Fruit fly (Drosophila melanogaster): ENCODE measurements around the gene CG14238.

DNA sequence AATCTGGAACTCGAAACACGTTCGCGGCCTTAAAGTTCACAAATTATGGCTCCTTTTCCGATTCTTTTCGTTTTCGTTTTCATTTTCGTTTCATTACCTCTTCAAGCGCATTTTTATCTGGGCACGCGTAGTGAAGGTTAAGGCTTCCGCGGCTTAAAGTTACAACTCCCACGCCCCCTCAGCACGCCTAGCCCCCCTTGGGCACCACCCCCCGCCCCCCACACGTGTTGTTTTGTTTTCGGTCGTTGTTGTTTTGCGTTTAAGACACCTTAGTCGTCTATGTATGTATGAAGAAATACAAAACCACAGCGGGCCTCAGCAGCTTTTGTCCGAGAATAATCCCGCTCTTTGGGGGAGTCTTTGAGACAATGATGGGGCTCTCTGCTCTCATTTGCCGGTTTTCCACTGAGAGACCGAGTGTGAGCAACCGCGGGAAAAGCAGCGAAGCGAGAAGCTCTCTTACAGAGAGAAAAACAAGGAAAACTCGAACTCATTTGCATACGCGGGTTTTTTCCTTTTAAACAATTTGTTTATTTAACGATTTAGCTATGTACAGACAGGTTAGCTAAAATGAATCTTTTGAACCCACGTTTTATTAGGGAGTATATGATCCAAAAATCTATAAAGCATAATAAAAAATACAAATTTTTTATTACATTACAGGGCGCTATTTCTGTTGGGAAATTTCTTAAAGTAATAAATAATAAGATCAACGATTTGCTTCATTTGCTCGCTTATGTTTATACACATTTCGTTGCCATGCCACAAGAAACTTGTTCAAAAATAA lies 4.3 kb downstream of the CG14238 start:
- TF ChIP-seq Pif1B (GFP tag; optimal IDR thresholded peaks at IDR 0.05) = peak; percentile 32
- TF ChIP-seq CG9948 (tag; optimal IDR thresholded peaks at IDR 0.05) = peak; percentile 52
- no peak for TF ChIP-seq CG34367 (tag; optimal IDR thresholded peaks at IDR 0.05)

All from whole organism, pupa.